Worm (Caenorhabditis elegans) whole organism, early embryonic: ENCODE results near the gene rde-1.

Experiments used
- ama-1 ChIP-seq: fragments of 150-350 bp; optimal IDR thresholded peaks from 2 replicates; lab custom pipeline; 2014
- flt-1 ChIP-seq: fragments of 200-800 bp; sonication (Bioruptor generic); IDR thresholded peaks from 2 replicates; pipeline ENCODE4 v1.3.6; 2022; ENCODE audit warnings: missing genetic modification characterization, missing compliant biosample characterization
- tbx-11 ChIP-seq: fragments of 200-800 bp; sonication (Bioruptor generic); IDR thresholded peaks from 2 replicates; pipeline ENCODE4 v1.3.6; 2022; ENCODE audit warnings: missing genetic modification characterization, missing compliant biosample characterization
- tbx-37 ChIP-seq: fragments of 200-800 bp; sonication (Bioruptor generic); conservative IDR thresholded peaks from 2 replicates; pipeline ENCODE4 v1.3.6; 2022; ENCODE audit warnings: missing genetic modification reagents, missing genetic modification characterization, missing compliant biosample characterization

DNA sequence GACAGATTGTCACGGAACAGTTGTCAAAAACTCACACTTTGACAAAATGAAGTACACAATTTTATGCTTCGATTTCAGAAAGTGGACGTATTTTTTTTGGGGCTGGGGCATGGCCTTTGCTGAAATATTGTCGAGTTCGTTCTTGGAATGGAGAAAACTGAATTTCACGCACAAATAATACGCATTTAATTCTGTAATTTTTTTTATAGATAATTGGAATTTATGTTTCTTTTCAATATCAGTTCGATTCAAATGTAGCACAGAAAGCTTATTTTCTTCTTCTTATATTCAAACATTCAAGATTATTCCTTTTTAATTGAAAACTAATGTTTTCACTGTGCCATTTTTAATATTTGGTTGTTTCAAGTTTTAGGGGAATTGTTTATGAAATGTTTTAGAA is 31.1 kb downstream of the rde-1 start, which contains the start of gene T07C12.10:
- TF ChIP-seq ama-1 (no peak), flt-1 (GFP tag; lab: Robert Waterston, UW) (no peak), tbx-37 (GFP tag; lab: Robert Waterston, UW) (no peak), tbx-11 (GFP tag; lab: Robert Waterston, UW) (no peak)
